Worm (Caenorhabditis elegans) whole organism, L2 larva: ENCODE results near the gene irld-18.

Experiments
- C34F6.9 ChIP-seq: fragments of 150-350 bp; optimal IDR thresholded peaks from 2 replicates; lab custom pipeline; 2014; ENCODE audit warnings: missing biosample characterization, missing genetic modification characterization
- F13H6.1 ChIP-seq: sonication (generic microtip); optimal IDR thresholded peaks from 2 replicates; lab custom pipeline; 2016; ENCODE audit warnings: missing genetic modification characterization, missing compliant biosample characterization
- R02D3.7 ChIP-seq: fragments of 150-350 bp; optimal IDR thresholded peaks from 2 replicates; lab custom pipeline; 2014; ENCODE audit warnings: missing biosample characterization, missing genetic modification characterization
- ZK546.5 ChIP-seq: sonication (generic microtip); optimal IDR thresholded peaks from 2 replicates; lab custom pipeline; 2017; ENCODE audit warnings: missing biosample characterization, missing genetic modification characterization
- alr-1 ChIP-seq: fragments of 150-350 bp; optimal IDR thresholded peaks from 2 replicates; lab custom pipeline; 2014; ENCODE audit warnings: missing biosample characterization, missing genetic modification characterization
- blmp-1 ChIP-seq: sonication (generic microtip); optimal IDR thresholded peaks from 2 replicates; lab custom pipeline; 2017; ENCODE audit warnings: missing genetic modification characterization, mild to moderate bottlenecking, missing compliant biosample characterization, antibody characterized with exemption, moderate library complexity; ENCODE audit not compliant: insufficient read depth
- ceh-16 ChIP-seq: fragments of 150-350 bp; optimal IDR thresholded peaks from 2 replicates; lab custom pipeline; 2014; ENCODE audit warnings: missing biosample characterization, missing genetic modification characterization
- crh-2 ChIP-seq: sonication (generic microtip); optimal IDR thresholded peaks from 2 replicates; lab custom pipeline; 2017; ENCODE audit warnings: missing biosample characterization, missing genetic modification characterization
- dmd-4 ChIP-seq: sonication (generic microtip); optimal IDR thresholded peaks from 2 replicates; lab custom pipeline; 2017; ENCODE audit warnings: missing biosample characterization, missing genetic modification characterization
- egl-27 ChIP-seq: sonication (generic microtip); optimal IDR thresholded peaks from 3 replicates; lab custom pipeline; 2017; ENCODE audit warnings: missing biosample characterization, missing genetic modification reagents, missing genetic modification characterization
- elt-1 ChIP-seq: fragments of 150-350 bp; optimal IDR thresholded peaks from 2 replicates; lab custom pipeline; 2014; ENCODE audit warnings: missing biosample characterization, missing genetic modification characterization
- elt-3 ChIP-seq: sonication (generic microtip); optimal IDR thresholded peaks from 2 replicates; lab custom pipeline; 2017; ENCODE audit warnings: missing biosample characterization, missing genetic modification characterization
- fos-1 ChIP-seq: fragments of 150-350 bp; optimal IDR thresholded peaks from 2 replicates; lab custom pipeline; 2014; ENCODE audit warnings: missing biosample characterization, missing genetic modification characterization
- gmeb-1 ChIP-seq: fragments of 150-350 bp; optimal IDR thresholded peaks from 2 replicates; lab custom pipeline; 2014; ENCODE audit warnings: missing biosample characterization, missing genetic modification characterization
- lin-13 ChIP-seq: fragments of 150-350 bp; optimal IDR thresholded peaks from 2 replicates; lab custom pipeline; 2014; ENCODE audit warnings: missing biosample characterization, missing genetic modification reagents, missing genetic modification characterization
- lsy-2 ChIP-seq, 2 experiments: fragments of 150-350 bp in 1 of 2; sonication (generic microtip) in 1 of 2; optimal IDR thresholded peaks; 2 replicates each; lab custom pipeline; 2014 to 2017; ENCODE audit warnings: missing biosample characterization in 2 of 2, missing genetic modification characterization in 2 of 2
- mbf-1 ChIP-seq: sonication (generic microtip); optimal IDR thresholded peaks from 2 replicates; lab custom pipeline; 2017; ENCODE audit warnings: missing biosample characterization, missing genetic modification characterization
- mdl-1 ChIP-seq, 2 experiments: fragments of 150-350 bp in 1 of 2; sonication (generic microtip) in 1 of 2; optimal IDR thresholded peaks; 2 replicates each; lab custom pipeline; 2017; ENCODE audit warnings: missing biosample characterization in 2 of 2, missing genetic modification characterization in 2 of 2
- nhr-10 ChIP-seq: sonication (generic microtip); optimal IDR thresholded peaks from 2 replicates; lab custom pipeline; 2017; ENCODE audit warnings: missing biosample characterization, missing genetic modification characterization
- nhr-11 ChIP-seq: fragments of 150-350 bp; optimal IDR thresholded peaks from 2 replicates; lab custom pipeline; 2014; ENCODE audit warnings: missing biosample characterization, missing genetic modification characterization
- nhr-12 ChIP-seq: fragments of 150-350 bp; optimal IDR thresholded peaks from 2 replicates; lab custom pipeline; 2014; ENCODE audit warnings: missing biosample characterization, missing genetic modification characterization
- nhr-129 ChIP-seq: fragments of 150-350 bp; optimal IDR thresholded peaks from 2 replicates; lab custom pipeline; 2014; ENCODE audit warnings: missing biosample characterization, missing genetic modification characterization
- nhr-21 ChIP-seq: fragments of 150-350 bp; optimal IDR thresholded peaks from 2 replicates; lab custom pipeline; 2014; ENCODE audit warnings: missing biosample characterization, missing genetic modification characterization
- nhr-237 ChIP-seq: fragments of 150-350 bp; optimal IDR thresholded peaks from 2 replicates; lab custom pipeline; 2014; ENCODE audit warnings: missing biosample characterization, missing genetic modification characterization
- nhr-25 ChIP-seq: fragments of 150-350 bp; sonication (generic microtip); optimal IDR thresholded peaks from 3 replicates; lab custom pipeline; 2014; ENCODE audit warnings: missing biosample characterization, missing genetic modification characterization
- nhr-6 ChIP-seq: fragments of 150-350 bp; optimal IDR thresholded peaks from 2 replicates; lab custom pipeline; 2014; ENCODE audit warnings: missing biosample characterization, missing genetic modification characterization
- nhr-77 ChIP-seq: fragments of 150-350 bp; optimal IDR thresholded peaks from 2 replicates; lab custom pipeline; 2014; ENCODE audit warnings: missing biosample characterization, missing genetic modification characterization
- sem-4 ChIP-seq: fragments of 150-350 bp; optimal IDR thresholded peaks from 2 replicates; lab custom pipeline; 2014; ENCODE audit warnings: missing biosample characterization, missing genetic modification reagents, missing genetic modification characterization
- skn-1 ChIP-seq: sonication (generic microtip); optimal IDR thresholded peaks from 2 replicates; lab custom pipeline; 2017; ENCODE audit warnings: missing biosample characterization, missing genetic modification characterization
- sma-3 ChIP-seq: sonication (generic microtip); optimal IDR thresholded peaks from 2 replicates; lab custom pipeline; 2016; ENCODE audit warnings: missing genetic modification reagents, missing genetic modification characterization, missing compliant biosample characterization
- sma-9 ChIP-seq, 2 experiments: fragments of 150-350 bp in 1 of 2; sonication (generic microtip) in 1 of 2; optimal IDR thresholded peaks; 2 replicates each; lab custom pipeline; 2014 to 2016; ENCODE audit warnings: missing genetic modification characterization in 2 of 2, mild to moderate bottlenecking in 1 of 2, missing biosample characterization in 1 of 2, missing compliant biosample characterization in 1 of 2, missing genetic modification reagents in 1 of 2, moderate library complexity in 1 of 2
- snpc-4 ChIP-seq: fragments of 150-350 bp; optimal IDR thresholded peaks from 2 replicates; lab custom pipeline; 2014; ENCODE audit warnings: missing biosample characterization, missing genetic modification characterization
- unc-39 ChIP-seq: fragments of 150-350 bp; optimal IDR thresholded peaks from 2 replicates; lab custom pipeline; 2014; ENCODE audit warnings: missing biosample characterization, missing genetic modification characterization
- unc-55 ChIP-seq: fragments of 150-350 bp; sonication (generic microtip); optimal IDR thresholded peaks from 3 replicates; lab custom pipeline; 2014; ENCODE audit warnings: missing biosample characterization, missing genetic modification reagents, missing genetic modification characterization
- unc-62 ChIP-seq: fragments of 150-350 bp; optimal IDR thresholded peaks from 2 replicates; lab custom pipeline; 2014; ENCODE audit warnings: missing biosample characterization, missing genetic modification reagents, missing genetic modification characterization
- zag-1 ChIP-seq: fragments of 150-350 bp; optimal IDR thresholded peaks from 2 replicates; lab custom pipeline; 2014; ENCODE audit warnings: missing biosample characterization, missing genetic modification characterization
- ztf-1 ChIP-seq: fragments of 200-800 bp; sonication (Bioruptor generic); conservative IDR thresholded peaks from 2 replicates; pipeline ENCODE4 v1.3.6; 2022; ENCODE audit warnings: missing genetic modification characterization, missing compliant biosample characterization
- ztf-11 ChIP-seq: sonication (generic microtip); optimal IDR thresholded peaks from 2 replicates; lab custom pipeline; 2017; ENCODE audit warnings: missing biosample characterization, missing genetic modification characterization
- ztf-4 ChIP-seq: fragments of 150-350 bp; optimal IDR thresholded peaks from 2 replicates; lab custom pipeline; 2014; ENCODE audit warnings: missing biosample characterization, missing genetic modification characterization

The irld-18 gene

ce11 chrIV:14610942-14611724 lies 30.3 kb upstream of the irld-18 start (continued):
- no peak for TF ChIP-seq nhr-77
- peak; percentile 83 for TF ChIP-seq nhr-25
- TF ChIP-seq nhr-237 = no peak
- TF ChIP-seq fos-1 = peak; percentile 54

ce11 chrIV:14609774-14610173 lies 28.9 kb upstream of the irld-18 start:
- TF ChIP-seq F13H6.1 (tag; lab: Kevin White, UChicago) = peak; percentile 31
- no peak for TF ChIP-seq ZK546.5
- peak; percentile 43 for TF ChIP-seq gmeb-1
- TF ChIP-seq nhr-11 (tag; lab: Kevin White, UChicago) = no peak
- TF ChIP-seq sma-9 (GFP tag; optimal IDR thresholded peaks at IDR 0.05; lab: Kevin White, UChicago) = peak; percentile 84
- TF ChIP-seq sma-9 (tag; optimal IDR thresholded peaks at IDR 0.05; lab: Kevin White, UChicago) = no peak
- no peak for TF ChIP-seq sem-4
- TF ChIP-seq egl-27 = no peak
- no peak for TF ChIP-seq zag-1 (tag; lab: Kevin White, UChicago)
- TF ChIP-seq nhr-237 = no peak
- TF ChIP-seq C34F6.9 (tag; lab: Kevin White, UChicago) = no peak
- TF ChIP-seq nhr-21 = no peak
- peak; percentile 53 for TF ChIP-seq crh-2 (tag; lab: Kevin White, UChicago)
- TF ChIP-seq mdl-1 (tag; optimal IDR thresholded peaks at IDR 0.05; lab: Kevin White, UChicago) = peak in 1 of 2 experiments; percentile 14
- peak; percentile 61 for TF ChIP-seq sma-3 (GFP tag; lab: Kevin White, UChicago)
- TF ChIP-seq fos-1 = peak; percentile 74
- TF ChIP-seq ceh-16 (tag; lab: Kevin White, UChicago) = no peak
- TF ChIP-seq unc-62 (GFP tag; lab: Kevin White, UChicago) = no peak
- no peak for TF ChIP-seq blmp-1
- TF ChIP-seq snpc-4 = no peak
- TF ChIP-seq dmd-4 (tag; lab: Kevin White, UChicago) = no peak
- TF ChIP-seq nhr-77 = no peak
- no peak for TF ChIP-seq mbf-1 (tag; lab: Kevin White, UChicago)
- TF ChIP-seq nhr-10 = no peak
- TF ChIP-seq unc-39 = no peak
- no peak for TF ChIP-seq nhr-12
- no peak for TF ChIP-seq lin-13 (GFP tag; lab: Kevin White, UChicago)
- no peak for TF ChIP-seq ztf-4 (tag; lab: Kevin White, UChicago)
- no peak for TF ChIP-seq elt-3 (tag; lab: Kevin White, UChicago)
- no peak for TF ChIP-seq ztf-11 (tag; lab: Kevin White, UChicago)
- TF ChIP-seq alr-1 (tag; lab: Kevin White, UChicago) = no peak
- no peak for TF ChIP-seq unc-55 (GFP tag; lab: Kevin White, UChicago)
- peak; percentile 75 for TF ChIP-seq nhr-129 (tag; lab: Kevin White, UChicago)
- peak in 1 of 2 experiments; percentile 38 for TF ChIP-seq lsy-2 (tag; optimal IDR thresholded peaks at IDR 0.05; lab: Kevin White, UChicago)
- no peak for TF ChIP-seq skn-1
- TF ChIP-seq ztf-1 = no peak
- peak; percentile 14 for TF ChIP-seq nhr-25
- TF ChIP-seq nhr-6 (tag; lab: Kevin White, UChicago) = no peak
- TF ChIP-seq, all 48 proteins: peak for 10

- no peak for TF ChIP-seq gmeb-1
- no peak for TF ChIP-seq nhr-129 (tag; lab: Kevin White, UChicago)
- no peak for TF ChIP-seq nhr-10
- no peak for TF ChIP-seq elt-1 (tag; lab: Kevin White, UChicago)
- TF ChIP-seq dmd-4 (tag; lab: Kevin White, UChicago) = no peak
Measured at ce11 chrIV:14608605-14609004, 27.8 kb upstream of the irld-18 start.

ce11 chrIV:14606469-14606868 lies 25.6 kb upstream of the irld-18 start:
- TF ChIP-seq nhr-6 (tag; lab: Kevin White, UChicago) = peak; percentile 11
- peak; percentile 30 to 57 for TF ChIP-seq lsy-2 (tag; optimal IDR thresholded peaks at IDR 0.05; lab: Kevin White, UChicago)
- TF ChIP-seq sma-9 (GFP tag; optimal IDR thresholded peaks at IDR 0.05; lab: Kevin White, UChicago) = peak; percentile 65
- no peak for TF ChIP-seq sma-9 (tag; optimal IDR thresholded peaks at IDR 0.05; lab: Kevin White, UChicago)
- no peak for TF ChIP-seq R02D3.7 (tag; lab: Kevin White, UChicago)
- TF ChIP-seq F13H6.1 (tag; lab: Kevin White, UChicago) = peak; percentile 77
- no peak for TF ChIP-seq nhr-21
- peak; percentile 92 for TF ChIP-seq nhr-129 (tag; lab: Kevin White, UChicago)
- peak; percentile 2 for TF ChIP-seq snpc-4
- TF ChIP-seq egl-27 = peak; percentile 52
- TF ChIP-seq crh-2 (tag; lab: Kevin White, UChicago) = peak; percentile 52
- no peak for TF ChIP-seq elt-3 (tag; lab: Kevin White, UChicago)
- peak; percentile 33 for TF ChIP-seq fos-1
- peak; percentile 30 for TF ChIP-seq C34F6.9 (tag; lab: Kevin White, UChicago)
- peak; percentile 13 for TF ChIP-seq lin-13 (GFP tag; lab: Kevin White, UChicago)
- TF ChIP-seq nhr-10 = no peak
- TF ChIP-seq, all 48 proteins: peak for 11
